Worm (Caenorhabditis elegans): ENCODE measurements around the gene K02E7.12.
"Not testable (repeated sequence)": the region's sequence is repeated elsewhere in the genome, so short reads cannot be mapped to it uniquely, and the experiment has no call there.

The K02E7.12 gene

DNA sequence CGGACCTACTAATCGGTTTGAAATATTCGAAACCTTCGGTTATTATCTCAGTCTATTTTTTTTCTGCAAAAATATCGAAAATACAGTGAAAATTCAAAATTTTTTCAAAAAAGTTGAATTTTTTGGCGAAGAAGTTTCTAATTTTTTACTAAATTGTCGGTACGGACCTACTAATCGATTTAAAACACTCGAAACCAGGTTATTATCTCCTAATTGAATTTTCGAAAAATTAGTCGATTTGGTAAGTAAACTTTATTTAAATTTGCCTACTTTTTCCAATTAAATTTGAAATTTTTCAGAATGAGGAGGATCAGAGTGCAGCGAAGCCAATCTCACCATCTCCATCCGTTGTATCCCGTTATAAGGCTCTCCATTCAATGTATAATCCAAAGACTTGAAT lies at the start of gene K02E7.12:
Gene K02E7.12 (plus strand): TSS at position 301 of the 400 bp plus-strand sequence.
- TF ChIP-seq mxl-1 (tag; optimal IDR thresholded peaks at IDR 0.05) (no peak), lin-26 (GFP tag; IDR thresholded peaks at IDR 0.05) (no peak), ztf-26 (tag; optimal IDR thresholded peaks at IDR 0.05) (no peak), chd-7 (tag; optimal IDR thresholded peaks at IDR 0.05) (no peak), ztf-22 (GFP tag; optimal IDR thresholded peaks at IDR 0.05) (no peak), madf-6 (GFP tag; IDR thresholded peaks at IDR 0.05) (no peak), sptf-2 (GFP tag; optimal IDR thresholded peaks at IDR 0.05) (no peak), ztf-18 (tag; optimal IDR thresholded peaks at IDR 0.05) (no peak), F33H1.4 (GFP tag; IDR thresholded peaks at IDR 0.05) (no peak), F22D6.2 (tag; optimal IDR thresholded peaks at IDR 0.05) (no peak), ceh-27 (GFP tag; optimal IDR thresholded peaks at IDR 0.05) (no peak), bed-2 (GFP tag; IDR thresholded peaks at IDR 0.05) (no peak), die-1 (tag; optimal IDR thresholded peaks at IDR 0.05) (no peak), ets-4 (GFP tag; optimal IDR thresholded peaks at IDR 0.05) (no peak), mes-4 (tag; optimal IDR thresholded peaks at IDR 0.05) (no peak), mel-28 (tag; optimal IDR thresholded peaks at IDR 0.05; ENCODE audit: borderline replicate concordance) (no peak), F57C9.4 (tag; optimal IDR thresholded peaks at IDR 0.05) (no peak), tbx-9 (tag; optimal IDR thresholded peaks at IDR 0.05; ENCODE audit: borderline replicate concordance) (no peak)

DNA sequence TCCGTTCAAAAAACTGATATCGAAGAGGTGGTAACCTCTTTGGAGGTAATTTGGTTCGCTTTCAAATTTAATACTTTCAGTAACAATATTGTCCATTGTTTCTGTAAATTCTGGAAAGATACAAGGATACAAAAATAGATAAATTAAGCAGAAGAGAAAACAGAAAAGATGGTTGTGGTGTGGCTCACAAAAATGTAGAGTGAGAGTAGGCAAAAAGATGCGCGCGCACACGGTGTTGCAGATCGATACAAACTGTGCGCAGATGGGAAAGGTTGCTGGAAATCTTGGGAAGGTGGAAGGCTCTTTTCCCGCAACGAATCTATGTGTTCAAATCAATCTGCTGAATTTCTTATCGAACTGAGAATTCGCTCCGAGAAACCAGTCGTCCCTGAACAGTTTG lies 46.3 kb upstream of the K02E7.12 start, which contains the start of gene btb-11:
Gene btb-11 (minus strand): TSS at position 101 of the 400 bp plus-strand sequence.
- not testable (repeated sequence) for TF ChIP-seq attf-5 (GFP tag; optimal IDR thresholded peaks at IDR 0.05); unc-62 (GFP tag; optimal IDR thresholded peaks at IDR 0.05); T07F8.4 (tag; optimal IDR thresholded peaks at IDR 0.05)

DNA sequence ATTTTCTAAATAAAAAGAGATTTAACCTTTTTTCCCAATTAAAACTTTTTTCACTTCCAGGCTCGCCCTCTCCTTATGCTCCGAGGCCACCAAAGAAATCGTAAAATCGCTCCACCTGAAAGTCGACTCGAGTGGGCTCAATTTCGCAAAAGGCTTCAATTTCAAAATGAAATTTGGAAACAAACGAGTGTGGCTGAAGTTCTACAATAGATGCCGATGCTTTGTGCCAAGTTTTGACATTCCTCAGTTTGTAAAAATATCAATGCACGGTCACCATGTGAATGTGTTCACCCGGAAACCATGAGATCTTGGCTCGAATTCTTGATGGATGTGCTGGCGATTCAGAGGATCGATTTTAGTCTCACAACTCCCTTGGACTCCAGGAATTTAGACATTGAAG lies 44.3 kb upstream of the K02E7.12 start, which contains the start of gene M01D1.12:
Gene M01D1.12 (plus strand): TSS at position 301 of the 400 bp plus-strand sequence.
- TF ChIP-seq ztf-3 (GFP tag; optimal IDR thresholded peaks at IDR 0.05) (no peak), K11D2.4 (GFP tag; IDR thresholded peaks at IDR 0.05) (no peak), rpc-1 (optimal IDR thresholded peaks at IDR 0.05) (no peak), rpc-1 (tag; optimal IDR thresholded peaks at IDR 0.05) (no peak), ZK185.1 (tag; optimal IDR thresholded peaks at IDR 0.05; ENCODE audit: poor library complexity, severe bottlenecking) (no peak), dox-1 (GFP tag; IDR thresholded peaks at IDR 0.05) (no peak), zim-3 (tag; optimal IDR thresholded peaks at IDR 0.05) (no peak), cebp-2 (GFP tag; IDR thresholded peaks at IDR 0.05) (no peak), ama-1 (optimal IDR thresholded peaks at IDR 0.05) (no peak), ama-1 (GFP tag; optimal IDR thresholded peaks at IDR 0.05) (no peak), lin-35 (GFP tag; optimal IDR thresholded peaks at IDR 0.05) (no peak), nfya-1 (tag; optimal IDR thresholded peaks at IDR 0.05; ENCODE audit: borderline replicate concordance, insufficient read depth) (no peak), F22D6.2 (tag; optimal IDR thresholded peaks at IDR 0.05) (no peak), lin-40 (tag; optimal IDR thresholded peaks at IDR 0.05) (no peak), nfyb-1 (GFP tag; IDR thresholded peaks at IDR 0.05) (no peak), tbx-9 (tag; optimal IDR thresholded peaks at IDR 0.05; ENCODE audit: borderline replicate concordance) (no peak), B0035.1 (tag; optimal IDR thresholded peaks at IDR 0.05) (no peak), F33H1.4 (GFP tag; IDR thresholded peaks at IDR 0.05) (no peak), hmg-1.2 (GFP tag; IDR thresholded peaks at IDR 0.05) (no peak), hsf-1 (GFP tag; IDR thresholded peaks at IDR 0.05) (no peak), lin-54 (GFP tag; optimal IDR thresholded peaks at IDR 0.05) (no peak), K12H6.12 (tag; optimal IDR thresholded peaks at IDR 0.05) (no peak)
